Fruit fly (Drosophila melanogaster): Measurements from ENCODE around the gene Usp30.

Gene Usp30

dm6 chrX:5920932-5921331, 41.3 kb upstream of the Usp30 start:
- TF ChIP-seq CG5204 (GFP tag; optimal IDR thresholded peaks at IDR 0.05) (peak; percentile 45), Mnt (GFP tag; optimal IDR thresholded peaks at IDR 0.05) (peak; percentile 49), cnc (optimal IDR thresholded peaks at IDR 0.05) (no peak), CG14711 (tag; optimal IDR thresholded peaks at IDR 0.05) (peak; percentile 35), CG33017 (tag; optimal IDR thresholded peaks at IDR 0.05) (peak; percentile 31), CG7045 (GFP tag; optimal IDR thresholded peaks at IDR 0.05) (no peak), CG12768 (GFP tag; optimal IDR thresholded peaks at IDR 0.05) (no peak), Clk (GFP tag; optimal IDR thresholded peaks at IDR 0.05) (no peak), ovo (GFP tag; optimal IDR thresholded peaks at IDR 0.05) (no peak), kay (GFP tag; ENCODE audit: borderline replicate concordance) (peak; percentile 44), toe (GFP tag; optimal IDR thresholded peaks at IDR 0.05) (no peak), pad (GFP tag; optimal IDR thresholded peaks at IDR 0.05) (peak; percentile 3), CG7101 (tag; optimal IDR thresholded peaks at IDR 0.05) (peak; percentile 69), tj (GFP tag; optimal IDR thresholded peaks at IDR 0.05) (peak; percentile 55), CG11617 (GFP tag; optimal IDR thresholded peaks at IDR 0.05) (peak; percentile 69), bab1 (GFP tag; optimal IDR thresholded peaks at IDR 0.05) (no peak), Hr96 (GFP tag; optimal IDR thresholded peaks at IDR 0.05) (no peak), cic (GFP tag; optimal IDR thresholded peaks at IDR 0.05) (peak; percentile 67)

DNA sequence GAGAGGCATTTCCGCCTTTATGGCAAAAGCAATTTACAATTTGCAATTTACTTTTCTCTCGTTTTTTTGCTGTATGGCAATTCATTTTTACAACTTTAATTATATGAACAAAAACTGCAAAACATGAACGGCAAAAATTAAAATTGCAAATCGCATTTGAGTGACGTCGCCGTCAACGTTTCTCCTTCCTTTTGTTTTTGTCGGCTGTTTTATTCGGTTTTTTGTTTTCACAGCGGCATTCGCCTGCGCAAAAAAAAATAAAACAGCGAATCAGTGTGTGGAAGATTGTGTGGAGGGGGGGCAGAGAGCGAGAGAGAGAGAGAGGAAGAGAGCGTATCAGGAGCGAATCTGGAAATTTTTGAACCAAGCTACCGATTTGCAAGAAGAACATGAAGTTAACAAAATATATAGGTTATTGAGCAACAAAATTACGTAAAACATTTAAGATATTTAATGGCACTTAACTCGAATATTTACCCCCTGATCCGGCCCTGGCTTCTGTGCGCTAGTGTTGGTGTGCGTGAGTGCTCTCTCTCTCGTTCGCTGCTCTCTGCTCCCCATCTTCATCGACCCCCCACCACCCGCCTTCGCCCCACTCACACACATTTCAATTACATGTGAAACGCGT, 39.0 kb upstream of the Usp30 start:
- TF ChIP-seq ovo (GFP tag; optimal IDR thresholded peaks at IDR 0.05), result peak; percentile 38
- TF ChIP-seq CG1620 (GFP tag; optimal IDR thresholded peaks at IDR 0.05), result peak; percentile 94
- TF ChIP-seq pad (GFP tag; optimal IDR thresholded peaks at IDR 0.05), result peak; percentile 94
- peak; percentile 96 for TF ChIP-seq CG12768 (GFP tag; optimal IDR thresholded peaks at IDR 0.05)
- no peak for TF ChIP-seq cnc (optimal IDR thresholded peaks at IDR 0.05)
- peak; percentile 96 for TF ChIP-seq CG14711 (tag; optimal IDR thresholded peaks at IDR 0.05)
- peak; percentile 98 for TF ChIP-seq Crg-1 (GFP tag; optimal IDR thresholded peaks at IDR 0.05)
- TF ChIP-seq CG11617 (GFP tag; optimal IDR thresholded peaks at IDR 0.05), result peak; percentile 94
- TF ChIP-seq CG5204 (GFP tag; optimal IDR thresholded peaks at IDR 0.05), result peak; percentile 88
- TF ChIP-seq tj (GFP tag; optimal IDR thresholded peaks at IDR 0.05), result peak; percentile 81
- TF ChIP-seq CG7045 (GFP tag; optimal IDR thresholded peaks at IDR 0.05), result peak; percentile 92
- peak; percentile 99 for TF ChIP-seq CG7101 (tag; optimal IDR thresholded peaks at IDR 0.05)
- TF ChIP-seq Clk (GFP tag; optimal IDR thresholded peaks at IDR 0.05), result peak; percentile 81
- TF ChIP-seq kay (GFP tag; ENCODE audit: borderline replicate concordance), result peak; percentile 96
- peak; percentile 96 for TF ChIP-seq CG33017 (tag; optimal IDR thresholded peaks at IDR 0.05)
- TF ChIP-seq Mnt (GFP tag; optimal IDR thresholded peaks at IDR 0.05), result peak; percentile 94
- TF ChIP-seq Hr96 (GFP tag; optimal IDR thresholded peaks at IDR 0.05), result peak; percentile 97
- peak; percentile 88 for TF ChIP-seq toe (GFP tag; optimal IDR thresholded peaks at IDR 0.05)
- TF ChIP-seq bab1 (GFP tag; optimal IDR thresholded peaks at IDR 0.05), result peak; percentile 91
- TF ChIP-seq cic (GFP tag; optimal IDR thresholded peaks at IDR 0.05), result peak; percentile 90

DNA sequence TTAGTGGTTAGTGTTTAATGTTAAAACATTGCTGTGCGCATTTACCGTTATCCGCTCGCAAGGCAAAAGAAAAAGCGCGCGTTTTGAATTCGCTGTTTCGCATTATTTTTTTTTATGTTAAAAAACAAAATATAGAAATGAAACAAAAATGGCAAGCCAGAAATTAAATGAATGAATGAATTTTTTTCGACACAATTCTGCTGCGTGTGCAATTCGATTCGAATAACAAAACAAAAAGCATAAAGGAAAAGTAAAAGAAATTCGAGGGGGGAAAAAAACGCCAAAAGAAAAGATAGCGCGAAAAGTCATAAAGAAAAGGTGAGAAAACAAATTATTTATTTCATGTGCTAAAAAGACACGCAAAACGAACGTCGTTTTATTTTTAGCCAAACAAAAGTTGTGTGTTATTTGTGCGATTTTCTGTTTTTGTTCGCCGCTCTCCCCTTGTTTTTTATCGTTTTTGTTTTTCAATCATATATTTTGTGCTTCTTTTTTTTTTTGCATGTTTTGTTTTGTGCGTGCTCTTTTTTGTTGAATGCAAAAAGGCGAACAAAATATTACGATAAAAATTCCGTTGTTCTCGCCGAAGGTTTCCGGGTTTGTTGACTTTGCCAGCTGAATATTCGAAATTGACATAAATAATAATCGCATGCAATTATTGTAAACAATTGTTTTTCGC, 37.9 kb upstream of the Usp30 start:
- TF ChIP-seq CG12768 (GFP tag; optimal IDR thresholded peaks at IDR 0.05), result no peak
- no peak for TF ChIP-seq toe (GFP tag; optimal IDR thresholded peaks at IDR 0.05)
- TF ChIP-seq Hr96 (GFP tag; optimal IDR thresholded peaks at IDR 0.05), result no peak
- TF ChIP-seq CG5204 (GFP tag; optimal IDR thresholded peaks at IDR 0.05), result no peak
- TF ChIP-seq CG1620 (GFP tag; optimal IDR thresholded peaks at IDR 0.05), result no peak
- peak; percentile 91 for TF ChIP-seq tj (GFP tag; optimal IDR thresholded peaks at IDR 0.05)
- TF ChIP-seq CG14711 (tag; optimal IDR thresholded peaks at IDR 0.05), result no peak

- TF ChIP-seq CG11617 (GFP tag; optimal IDR thresholded peaks at IDR 0.05) (no peak), CG7101 (tag; optimal IDR thresholded peaks at IDR 0.05) (peak; percentile 47), bab1 (GFP tag; optimal IDR thresholded peaks at IDR 0.05) (peak; percentile 52), CG1620 (GFP tag; optimal IDR thresholded peaks at IDR 0.05) (peak; percentile 40), cic (GFP tag; optimal IDR thresholded peaks at IDR 0.05) (peak; percentile 23), tj (GFP tag; optimal IDR thresholded peaks at IDR 0.05) (no peak), pad (GFP tag; optimal IDR thresholded peaks at IDR 0.05) (peak; percentile 20), toe (GFP tag; optimal IDR thresholded peaks at IDR 0.05) (no peak), Clk (GFP tag; optimal IDR thresholded peaks at IDR 0.05) (no peak), kay (GFP tag; ENCODE audit: borderline replicate concordance) (no peak), Mnt (GFP tag; optimal IDR thresholded peaks at IDR 0.05) (peak; percentile 21), cnc (optimal IDR thresholded peaks at IDR 0.05) (no peak), CG12768 (GFP tag; optimal IDR thresholded peaks at IDR 0.05) (no peak), Hr96 (GFP tag; optimal IDR thresholded peaks at IDR 0.05) (no peak), Crg-1 (GFP tag; optimal IDR thresholded peaks at IDR 0.05) (peak; percentile 56), CG5204 (GFP tag; optimal IDR thresholded peaks at IDR 0.05) (no peak), CG14711 (tag; optimal IDR thresholded peaks at IDR 0.05) (no peak)
These were observed 37.1 kb upstream of the Usp30 start, which contains the start of the genes Shmt and CG3726 for dm6 chrX:5916494-5917309. Shmt (minus strand) TSS chrX:5916797. CG3726 (plus strand) TSS chrX:5917097.

All from whole organism, adult.